Fruit fly (Drosophila melanogaster): ENCODE measurements around the gene aurA.

aurA gene

dm6 chr3R:12006417-12006816 is 43.5 kb downstream of the aurA start:
- TF ChIP-seq psq (optimal IDR thresholded peaks at IDR 0.05) (no peak), pan (optimal IDR thresholded peaks at IDR 0.05) (no peak), usp (GFP tag; optimal IDR thresholded peaks at IDR 0.05) (no peak), Dll (optimal IDR thresholded peaks at IDR 0.05) (no peak), EcR (GFP tag; optimal IDR thresholded peaks at IDR 0.05) (no peak), CG8478 (optimal IDR thresholded peaks at IDR 0.05) (no peak)

DNA sequence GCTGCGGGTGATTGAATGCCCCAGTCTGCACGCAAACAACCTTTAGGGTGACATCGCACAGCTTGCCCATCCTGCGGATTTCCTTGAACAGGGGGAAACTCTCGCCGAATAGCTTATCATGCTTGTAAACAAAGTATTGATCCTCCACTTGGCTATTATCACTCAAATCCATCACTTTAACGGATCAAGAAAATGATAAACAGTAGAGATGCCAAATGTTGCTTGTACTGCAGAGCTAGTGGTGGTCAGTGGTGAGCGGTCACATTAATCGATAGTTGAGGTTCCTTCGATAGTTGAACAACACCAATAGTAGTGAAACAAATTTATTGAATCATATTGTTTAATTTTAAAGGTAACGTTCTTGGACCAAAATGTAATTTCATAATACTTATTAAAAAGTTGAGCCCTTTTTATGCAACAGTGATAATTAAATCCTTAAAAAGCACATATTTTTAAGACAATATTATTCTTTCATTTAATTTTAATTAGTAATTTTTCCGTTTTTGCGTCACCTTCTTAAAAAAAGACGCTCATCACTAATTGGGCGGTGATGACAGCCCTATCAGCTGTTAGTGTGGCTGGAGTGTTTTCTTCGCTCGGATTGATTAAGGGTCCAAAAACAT is 47.4 kb downstream of the aurA start, which contains the start of the genes KLHL18 and GCC185:
TSS of gene KLHL18 (minus strand) at position 233 of the 623 bp plus-strand sequence.
TSS of gene GCC185 (plus strand) at position 571 of the 623 bp plus-strand sequence.
- TF ChIP-seq pan (optimal IDR thresholded peaks at IDR 0.05) (no peak), EcR (GFP tag; optimal IDR thresholded peaks at IDR 0.05) (no peak), Dll (optimal IDR thresholded peaks at IDR 0.05) (no peak), CG8478 (optimal IDR thresholded peaks at IDR 0.05) (no peak), usp (GFP tag; optimal IDR thresholded peaks at IDR 0.05) (no peak), psq (optimal IDR thresholded peaks at IDR 0.05) (no peak)
